Worm (Caenorhabditis elegans) whole organism, young adult: Measurements from ENCODE around the gene dyf-19.

Experiments used
- Y95B8A.8 ChIP-seq: fragments of 200-800 bp; sonication (Bioruptor generic); IDR thresholded peaks from 2 replicates; pipeline ENCODE4 v1.3.6; 2022; ENCODE audit warnings: missing genetic modification reagents, missing genetic modification characterization, missing compliant biosample characterization
- mes-4 ChIP-seq: sonication (generic microtip); optimal IDR thresholded peaks from 2 replicates; lab custom pipeline; 2016; ENCODE audit warnings: missing genotype, missing genetic modification characterization, missing compliant biosample characterization
- snpc-4 ChIP-seq, 5 experiments: fragments of 150-350 bp in 1 of 5; sonication (generic microtip) in 4 of 5; optimal IDR thresholded peaks; 2 replicates each; lab custom pipeline; 2014 to 2018; ENCODE audit warnings: missing genetic modification characterization in 5 of 5, missing biosample characterization in 3 of 5, antibody characterized with exemption in 2 of 5, mild to moderate bottlenecking in 2 of 5, missing compliant biosample characterization in 2 of 5, missing genotype in 2 of 5, moderate library complexity in 2 of 5, missing genetic modification reagents in 1 of 5
- unc-62 ChIP-seq: fragments of 150-350 bp; optimal IDR thresholded peaks from 2 replicates; lab custom pipeline; 2014; ENCODE audit warnings: missing biosample characterization, missing genetic modification reagents, missing genetic modification characterization

DNA sequence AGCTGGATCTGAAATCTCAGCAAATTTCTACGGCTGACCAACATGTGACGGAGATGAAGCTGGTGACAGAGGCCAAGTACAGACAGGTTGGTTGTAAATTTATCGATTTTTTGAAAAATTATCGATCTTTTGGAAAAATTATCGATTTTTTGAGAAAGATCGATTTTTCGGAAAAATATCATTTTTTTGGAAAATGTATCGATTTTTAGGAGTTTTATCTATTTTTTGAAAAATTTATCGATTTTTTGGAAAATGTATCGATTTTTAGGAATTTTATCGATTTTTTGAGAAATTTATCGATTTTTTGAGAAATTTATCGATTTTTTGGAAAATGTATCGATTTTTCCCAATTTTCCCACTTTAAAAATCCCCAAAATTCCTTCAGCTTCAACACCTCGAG is 5.1 kb downstream of the dyf-19 start:
- no peak for TF ChIP-seq unc-62 (GFP tag; lab: Kevin White, UChicago)
- TF ChIP-seq Y95B8A.8: no peak
- no peak for TF ChIP-seq mes-4
- TF ChIP-seq snpc-4 (GFP tag; optimal IDR thresholded peaks at IDR 0.05; lab: Kevin White, UChicago): no peak
- no peak for TF ChIP-seq snpc-4 (tag; optimal IDR thresholded peaks at IDR 0.05; lab: Kevin White, UChicago)
